Worm (Caenorhabditis elegans) whole organism, midembryonic: ENCODE data around the gene soc-1.

Experiments
- T22C8.4 ChIP-seq: fragments of 200-800 bp; sonication (Bioruptor generic); IDR thresholded peaks from 2 replicates; pipeline ENCODE4 v1.3.6; 2022; ENCODE audit warnings: missing genetic modification characterization, missing compliant biosample characterization
- cog-1 ChIP-seq: sonication (generic microtip); optimal IDR thresholded peaks from 2 replicates; lab custom pipeline; 2016; ENCODE audit warnings: missing genetic modification characterization, missing compliant biosample characterization
- flt-1 ChIP-seq: fragments of 200-800 bp; sonication (Bioruptor generic); IDR thresholded peaks from 2 replicates; pipeline ENCODE4 v1.3.6; 2022; ENCODE audit warnings: missing genetic modification characterization, missing compliant biosample characterization
- klf-2 ChIP-seq: fragments of 200-800 bp; sonication (Bioruptor generic); conservative IDR thresholded peaks from 2 replicates; pipeline ENCODE4 v1.3.6; 2022; ENCODE audit warnings: missing genetic modification reagents, missing genetic modification characterization, missing compliant biosample characterization
- med-1 ChIP-seq: sonication (generic microtip); optimal IDR thresholded peaks from 2 replicates; lab custom pipeline; 2017; ENCODE audit warnings: missing genetic modification characterization, mild to moderate bottlenecking, missing compliant biosample characterization, antibody characterized with exemption, missing genetic modification reagents; ENCODE audit not compliant: insufficient read depth
- ref-1 ChIP-seq: fragments of 200-800 bp; sonication (Bioruptor generic); conservative IDR thresholded peaks from 2 replicates; pipeline ENCODE4 v1.3.6; 2022; ENCODE audit warnings: missing genetic modification reagents, missing genetic modification characterization, missing compliant biosample characterization
- tab-1 ChIP-seq: fragments of 200-800 bp; sonication (Bioruptor generic); IDR thresholded peaks from 2 replicates; pipeline ENCODE4 v1.3.6; 2022; ENCODE audit warnings: missing genetic modification characterization, missing compliant biosample characterization
- ztf-23 ChIP-seq: fragments of 200-800 bp; sonication (Bioruptor generic); IDR thresholded peaks from 2 replicates; pipeline ENCODE4 v1.3.6; 2022; ENCODE audit warnings: missing genetic modification reagents, missing genetic modification characterization, missing compliant biosample characterization
- ztf-29 ChIP-seq: fragments of 200-800 bp; sonication (Bioruptor generic); IDR thresholded peaks from 2 replicates; pipeline ENCODE4 v1.3.6; 2022; ENCODE audit warnings: missing genetic modification reagents, missing genetic modification characterization, missing compliant biosample characterization

The soc-1 gene

DNA sequence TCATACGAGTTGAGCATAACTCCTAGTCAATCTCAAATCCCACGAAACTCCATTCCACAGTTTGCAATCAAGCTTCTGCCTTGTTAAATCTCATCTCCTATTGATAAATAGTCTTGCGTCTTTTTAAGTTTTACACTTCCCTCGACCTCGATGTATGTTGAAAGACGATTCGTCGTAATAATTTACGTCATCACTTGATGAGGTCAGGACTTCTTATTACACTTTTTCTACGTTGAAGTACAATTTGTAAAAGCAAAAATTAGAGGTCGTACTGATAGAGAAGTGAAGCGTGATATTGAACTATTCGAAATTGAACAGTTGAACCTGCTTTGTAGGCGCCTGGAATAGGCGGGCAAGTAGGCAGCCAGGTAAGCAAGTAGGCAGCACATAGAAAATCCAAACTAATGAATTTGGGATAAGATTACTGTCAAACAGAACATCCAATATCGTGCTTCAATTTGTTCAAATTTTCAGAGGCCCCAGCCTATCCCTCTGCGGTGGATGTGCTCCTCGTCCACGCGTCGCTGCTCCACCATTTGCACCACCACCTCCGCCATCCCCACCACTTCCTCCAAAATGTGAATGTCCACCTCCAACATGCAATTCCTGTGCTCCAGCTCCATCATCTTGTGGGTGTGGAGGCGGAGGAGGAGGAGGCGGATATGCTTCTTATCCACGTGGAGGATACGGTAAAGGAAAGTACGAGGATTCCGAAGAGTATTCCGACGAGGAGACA is 7.1 kb downstream of the soc-1 start:
- TF ChIP-seq tab-1 (GFP tag; lab: Robert Waterston, UW) (no peak), klf-2 (GFP tag; lab: Robert Waterston, UW) (no peak), ztf-23 (GFP tag; lab: Robert Waterston, UW) (no peak), T22C8.4 (GFP tag; lab: Robert Waterston, UW) (no peak)

DNA sequence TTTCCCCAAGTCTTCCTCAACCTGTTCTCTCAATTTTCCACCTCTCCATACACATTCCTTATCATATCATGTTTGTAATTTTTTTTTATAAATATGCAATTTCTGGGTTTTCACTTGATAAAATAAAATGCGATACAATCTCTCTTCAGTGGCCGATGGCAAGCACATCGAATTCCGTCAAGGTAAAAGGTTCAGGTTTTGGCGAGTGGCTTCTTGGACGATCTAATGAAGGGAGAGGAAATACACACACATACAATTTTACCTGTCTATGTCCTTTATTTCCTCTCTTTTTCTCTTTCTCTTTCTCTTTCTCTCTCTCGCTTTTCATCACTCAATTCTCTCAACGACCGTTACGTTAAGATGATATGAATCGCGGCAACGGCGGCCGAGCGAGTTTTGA is 8.7 kb downstream of the soc-1 start:
- TF ChIP-seq T22C8.4 (GFP tag; lab: Robert Waterston, UW) (no peak), tab-1 (GFP tag; lab: Robert Waterston, UW) (no peak), flt-1 (GFP tag; lab: Robert Waterston, UW) (no peak), ztf-29 (no peak), ref-1 (GFP tag; lab: Robert Waterston, UW) (no peak), cog-1 (no peak)

DNA sequence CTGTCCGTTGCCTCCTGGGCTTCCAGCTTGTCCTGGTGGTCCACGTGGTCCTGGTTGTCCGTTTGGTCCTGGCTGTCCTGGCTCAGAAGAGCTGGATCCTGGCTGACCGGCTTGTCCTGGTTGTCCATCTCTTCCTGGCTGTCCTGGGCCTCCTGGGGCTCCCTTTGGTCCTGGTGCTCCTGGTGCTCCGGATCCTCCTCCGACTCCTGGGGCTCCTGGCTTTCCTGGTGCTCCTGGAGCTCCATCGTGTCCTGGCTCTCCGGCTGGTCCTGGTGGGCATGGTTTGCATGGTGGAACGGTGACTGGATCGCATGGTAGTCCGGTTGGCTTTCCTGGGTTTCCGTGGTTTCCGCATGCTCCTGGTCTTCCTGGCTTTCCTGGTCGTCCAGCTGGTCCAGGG is 10.3 kb downstream of the soc-1 start:
- TF ChIP-seq tab-1 (GFP tag; lab: Robert Waterston, UW), result no peak
- TF ChIP-seq cog-1, result no peak
- TF ChIP-seq T22C8.4 (GFP tag; lab: Robert Waterston, UW), result no peak
- TF ChIP-seq med-1 (GFP tag; lab: Kevin White, UChicago), result no peak
- no peak for TF ChIP-seq ztf-23 (GFP tag; lab: Robert Waterston, UW)
- TF ChIP-seq flt-1 (GFP tag; lab: Robert Waterston, UW), result no peak
- no peak for TF ChIP-seq klf-2 (GFP tag; lab: Robert Waterston, UW)
- no peak for TF ChIP-seq ztf-29
- TF ChIP-seq ref-1 (GFP tag; lab: Robert Waterston, UW), result no peak

DNA sequence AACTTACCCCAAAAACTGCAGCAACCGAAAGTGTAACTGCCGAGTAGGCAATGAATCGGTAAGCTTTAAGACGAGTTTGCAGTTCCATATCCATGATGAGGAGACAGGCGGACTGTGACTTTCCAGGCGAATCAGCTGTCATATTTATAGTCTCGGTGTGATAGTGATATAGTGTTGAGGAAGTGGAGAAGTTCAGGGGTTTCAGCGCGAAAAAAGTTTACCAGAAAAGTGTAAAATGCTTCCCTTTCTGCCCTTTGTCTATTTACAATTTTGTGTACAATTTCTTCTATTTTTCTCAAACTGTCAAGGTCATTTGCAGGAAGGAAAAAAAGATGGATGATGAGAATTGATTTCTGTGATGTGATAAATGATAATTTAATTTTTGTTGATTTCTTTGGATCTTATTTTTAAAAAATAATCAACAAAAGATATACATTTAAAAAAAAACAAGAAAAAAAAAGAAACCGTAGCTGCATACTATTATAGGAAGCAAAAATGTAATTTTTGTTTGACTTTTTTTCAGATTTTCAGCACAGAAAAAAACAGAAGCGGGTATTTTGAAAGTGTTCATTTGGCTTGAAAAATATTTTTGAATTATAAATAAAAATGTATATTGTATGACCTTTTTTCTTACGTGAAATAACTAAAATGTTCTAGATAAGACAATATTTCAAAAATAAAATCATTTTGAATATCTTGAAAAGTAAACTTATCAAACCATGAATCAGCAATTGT is 11.3 kb downstream of the soc-1 start, which contains the start of the genes col-139 and F41F3.1:
col-139 (minus strand) TSS at position 101 of the 735 bp plus-strand sequence.
F41F3.1 (plus strand) TSS at position 685 of the 735 bp plus-strand sequence.
- no peak for TF ChIP-seq klf-2 (GFP tag; lab: Robert Waterston, UW)

DNA sequence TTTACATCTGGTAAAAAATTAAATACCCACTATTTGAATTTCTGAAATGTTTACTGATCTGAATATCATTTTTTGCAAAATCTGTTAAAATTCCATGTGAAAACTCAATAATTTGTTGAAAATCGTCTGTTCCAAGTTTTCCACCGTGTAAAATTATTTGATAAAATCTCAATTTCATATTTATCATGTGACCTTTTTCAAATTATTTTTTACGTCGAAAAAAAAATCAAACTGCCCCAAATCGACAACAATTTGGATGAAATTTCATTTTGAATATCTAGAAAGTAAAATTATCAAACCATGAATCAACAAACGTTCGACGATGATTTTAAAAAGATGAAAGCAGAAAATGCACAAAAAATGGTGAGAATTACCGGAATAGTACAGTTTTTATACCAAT is 12.4 kb downstream of the soc-1 start, which contains the start of gene F41F3.9:
F41F3.9 (plus strand) TSS at position 301 of the 400 bp plus-strand sequence.
- no peak for TF ChIP-seq ztf-29
- no peak for TF ChIP-seq ztf-23 (GFP tag; lab: Robert Waterston, UW)
- TF ChIP-seq med-1 (GFP tag; lab: Kevin White, UChicago), result no peak
- TF ChIP-seq T22C8.4 (GFP tag; lab: Robert Waterston, UW), result no peak
- no peak for TF ChIP-seq cog-1
- no peak for TF ChIP-seq klf-2 (GFP tag; lab: Robert Waterston, UW)
- no peak for TF ChIP-seq ref-1 (GFP tag; lab: Robert Waterston, UW)
- TF ChIP-seq flt-1 (GFP tag; lab: Robert Waterston, UW), result no peak
- no peak for TF ChIP-seq tab-1 (GFP tag; lab: Robert Waterston, UW)

DNA sequence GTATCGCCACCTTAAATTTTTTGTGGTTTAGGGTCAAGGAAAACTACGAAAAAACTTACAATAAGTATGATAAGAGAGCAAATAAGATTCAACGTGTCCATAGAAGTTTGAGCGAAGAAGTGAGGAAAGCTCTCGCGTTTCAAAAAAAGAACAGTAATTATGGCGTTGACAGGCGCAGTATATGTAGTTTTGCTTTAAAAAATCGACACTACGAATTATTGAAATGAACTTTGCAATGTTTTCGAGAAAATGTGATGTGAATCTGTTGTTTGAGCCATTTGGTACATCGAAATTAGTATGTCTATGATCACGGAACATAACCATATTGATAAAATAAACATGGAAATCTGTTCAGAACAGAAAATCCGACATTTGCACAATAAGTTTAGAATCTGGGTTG is 19.6 kb downstream of the soc-1 start, which contains the start of gene srx-74:
srx-74 (minus strand) TSS at position 101 of the 400 bp plus-strand sequence.
- no peak for TF ChIP-seq flt-1 (GFP tag; lab: Robert Waterston, UW)
- no peak for TF ChIP-seq klf-2 (GFP tag; lab: Robert Waterston, UW)
- TF ChIP-seq med-1 (GFP tag; lab: Kevin White, UChicago), result no peak
- TF ChIP-seq T22C8.4 (GFP tag; lab: Robert Waterston, UW), result no peak
- no peak for TF ChIP-seq ztf-23 (GFP tag; lab: Robert Waterston, UW)
- no peak for TF ChIP-seq cog-1
- no peak for TF ChIP-seq ref-1 (GFP tag; lab: Robert Waterston, UW)
- TF ChIP-seq ztf-29, result no peak
- TF ChIP-seq tab-1 (GFP tag; lab: Robert Waterston, UW), result no peak

DNA sequence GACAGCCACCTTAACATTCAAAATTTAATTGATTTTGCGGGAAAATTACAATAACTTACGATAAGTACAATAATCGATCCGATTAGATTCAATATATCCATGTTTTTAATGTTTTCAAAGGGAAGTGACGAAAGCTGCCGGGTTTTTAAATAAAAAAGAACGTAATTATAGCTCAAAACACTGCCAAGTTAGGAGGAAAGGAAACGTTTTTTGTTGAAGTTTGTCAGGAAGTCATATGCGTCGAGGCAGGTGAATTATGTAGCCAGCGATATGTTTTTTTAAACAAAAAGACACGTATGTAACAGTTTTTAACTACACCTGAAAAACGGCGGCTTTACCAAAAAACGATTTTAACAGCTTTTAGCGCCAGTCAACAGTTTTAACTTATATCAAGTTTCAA is 22.9 kb downstream of the soc-1 start, which contains the start of gene srx-73:
srx-73 (minus strand) TSS at position 101 of the 400 bp plus-strand sequence.
- TF ChIP-seq cog-1, result no peak
- TF ChIP-seq klf-2 (GFP tag; lab: Robert Waterston, UW), result no peak
- TF ChIP-seq flt-1 (GFP tag; lab: Robert Waterston, UW), result no peak
- TF ChIP-seq ztf-23 (GFP tag; lab: Robert Waterston, UW), result no peak
- TF ChIP-seq ref-1 (GFP tag; lab: Robert Waterston, UW), result no peak
- no peak for TF ChIP-seq T22C8.4 (GFP tag; lab: Robert Waterston, UW)
- TF ChIP-seq ztf-29, result no peak
- no peak for TF ChIP-seq med-1 (GFP tag; lab: Kevin White, UChicago)
- no peak for TF ChIP-seq tab-1 (GFP tag; lab: Robert Waterston, UW)

DNA sequence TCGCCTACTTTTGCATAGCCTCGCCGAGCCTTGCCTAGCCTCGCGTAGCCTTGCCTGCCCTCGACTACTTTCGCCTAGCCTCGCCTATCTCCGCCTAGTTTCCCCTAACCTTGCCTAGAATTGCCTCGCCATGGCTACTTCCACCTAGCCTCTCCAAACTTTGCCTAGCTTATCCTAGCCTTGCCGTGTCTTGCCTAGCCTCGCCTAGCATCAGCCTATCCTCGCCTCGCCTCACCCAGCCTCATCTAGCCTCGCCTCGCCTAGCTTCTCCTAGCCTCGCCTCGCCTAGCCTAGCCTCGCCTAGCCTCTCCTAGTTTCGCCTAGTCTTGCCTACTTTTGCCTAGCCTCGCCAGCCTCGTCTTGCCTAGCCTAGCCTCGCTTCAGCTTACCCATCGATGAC is 24.3 kb downstream of the soc-1 start:
- no peak for TF ChIP-seq klf-2 (GFP tag; lab: Robert Waterston, UW)

DNA sequence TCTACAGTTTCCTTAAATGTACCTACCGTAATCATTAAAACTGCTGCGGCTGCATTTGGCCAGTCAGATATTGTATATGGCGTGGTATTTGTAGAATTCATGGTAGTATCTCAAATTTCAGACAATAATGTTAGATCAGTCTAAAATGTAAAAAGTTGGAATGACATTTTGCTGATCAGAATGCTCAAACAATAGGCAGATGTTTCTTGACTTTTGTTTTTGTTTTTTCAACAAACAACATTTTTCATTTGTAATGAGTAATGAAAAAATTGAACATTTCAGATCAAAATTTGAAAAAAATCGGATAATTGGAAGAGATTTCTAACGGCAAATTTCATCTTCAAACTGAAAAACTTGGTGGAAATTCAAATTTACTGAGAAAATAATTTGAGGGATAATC is 25.9 kb downstream of the soc-1 start, which contains the start of gene srx-77:
srx-77 (minus strand) TSS at position 101 of the 400 bp plus-strand sequence.
- no peak for TF ChIP-seq tab-1 (GFP tag; lab: Robert Waterston, UW)
- no peak for TF ChIP-seq ref-1 (GFP tag; lab: Robert Waterston, UW)
- TF ChIP-seq cog-1, result no peak
- TF ChIP-seq med-1 (GFP tag; lab: Kevin White, UChicago), result no peak
- TF ChIP-seq klf-2 (GFP tag; lab: Robert Waterston, UW), result no peak
- TF ChIP-seq flt-1 (GFP tag; lab: Robert Waterston, UW), result no peak
- TF ChIP-seq ztf-23 (GFP tag; lab: Robert Waterston, UW), result no peak
- no peak for TF ChIP-seq ztf-29
- no peak for TF ChIP-seq T22C8.4 (GFP tag; lab: Robert Waterston, UW)
